Worm (Caenorhabditis elegans): Measurements from ENCODE around the gene F18A1.7.
A peak's percentile ranks its signal among the peaks of the same experiment; 100 is the strongest.

Gene F18A1.7

DNA sequence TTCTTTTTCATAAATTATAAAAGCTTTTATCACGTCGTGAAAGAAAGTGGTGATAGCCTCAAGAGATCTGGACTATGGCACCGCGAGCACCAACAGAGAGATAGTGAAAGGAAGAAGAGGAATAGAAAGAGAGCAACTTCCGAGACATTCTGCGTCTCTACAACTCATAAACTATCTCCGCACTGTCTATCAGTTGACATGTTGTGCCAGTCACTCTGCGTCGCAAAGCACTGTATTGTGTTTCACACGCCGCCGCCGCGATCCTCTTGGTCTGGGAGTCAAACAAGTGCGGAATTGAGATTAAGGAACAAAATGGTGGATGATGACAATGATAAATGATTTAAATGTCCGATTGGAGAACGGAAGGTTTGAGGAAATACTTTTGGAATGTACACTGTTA lies 40.1 kb downstream of the F18A1.7 start (continued):
- TF ChIP-seq ceh-62 (tag; optimal IDR thresholded peaks at IDR 0.05): no peak
- TF ChIP-seq aha-1 (tag): peak; percentile 77
- peak in 1 of 2 experiments; percentile 28 for TF ChIP-seq hif-1 (tag; optimal IDR thresholded peaks at IDR 0.05)
- TF ChIP-seq dve-1 (tag; optimal IDR thresholded peaks at IDR 0.05; ENCODE audit: insufficient read depth): peak; percentile 74
- peak in 1 of 2 experiments; percentile 25 for TF ChIP-seq daf-16 (GFP tag; optimal IDR thresholded peaks at IDR 0.05)
- peak; percentile 68 for TF ChIP-seq daf-16 (tag; optimal IDR thresholded peaks at IDR 0.05)
- TF ChIP-seq pha-4 (GFP tag; IDR thresholded peaks at IDR 0.05): no peak
- TF ChIP-seq pha-4 (tag; optimal IDR thresholded peaks at IDR 0.05): no peak
- TF ChIP-seq lin-1 (GFP tag; IDR thresholded peaks at IDR 0.05): 0 out of 2 replicates have a peak, but pooled peaks have one; percentile 40
- 0 out of 2 replicates have a peak, but pooled peaks have one; percentile 14 for TF ChIP-seq ceh-20 (GFP tag; IDR thresholded peaks at IDR 0.05)
- no peak for TF ChIP-seq set-16 (GFP tag; IDR thresholded peaks at IDR 0.05)
- TF ChIP-seq mes-2 (tag; optimal IDR thresholded peaks at IDR 0.05; ENCODE audit: poor library complexity, severe bottlenecking): peak; percentile 42
- TF ChIP-seq mxl-2 (GFP tag; conservative IDR thresholded peaks at IDR 0.05): no peak
- TF ChIP-seq nhr-48 (tag; optimal IDR thresholded peaks at IDR 0.05): peak; percentile 25
- TF ChIP-seq D1046.2 (GFP tag; IDR thresholded peaks at IDR 0.05): no peak
- no peak for TF ChIP-seq nhr-6 (tag; optimal IDR thresholded peaks at IDR 0.05)
- TF ChIP-seq lin-13 (GFP tag; optimal IDR thresholded peaks at IDR 0.05): no peak
- TF ChIP-seq unc-62 (GFP tag; optimal IDR thresholded peaks at IDR 0.05 in 1 of 2): peak in 1 of 2 experiments; percentile 96
- TF ChIP-seq unc-62 (tag; optimal IDR thresholded peaks at IDR 0.05): no peak
- 0 out of 2 replicates have a peak, but pooled peaks have one; percentile 42 for TF ChIP-seq T26A8.4 (GFP tag; IDR thresholded peaks at IDR 0.05)
- no peak for TF ChIP-seq fkh-10 (GFP tag; optimal IDR thresholded peaks at IDR 0.05)
- no peak for TF ChIP-seq zfp-2 (tag; optimal IDR thresholded peaks at IDR 0.05)
- TF ChIP-seq F44E2.7 (GFP tag; IDR thresholded peaks at IDR 0.05): no peak

DNA sequence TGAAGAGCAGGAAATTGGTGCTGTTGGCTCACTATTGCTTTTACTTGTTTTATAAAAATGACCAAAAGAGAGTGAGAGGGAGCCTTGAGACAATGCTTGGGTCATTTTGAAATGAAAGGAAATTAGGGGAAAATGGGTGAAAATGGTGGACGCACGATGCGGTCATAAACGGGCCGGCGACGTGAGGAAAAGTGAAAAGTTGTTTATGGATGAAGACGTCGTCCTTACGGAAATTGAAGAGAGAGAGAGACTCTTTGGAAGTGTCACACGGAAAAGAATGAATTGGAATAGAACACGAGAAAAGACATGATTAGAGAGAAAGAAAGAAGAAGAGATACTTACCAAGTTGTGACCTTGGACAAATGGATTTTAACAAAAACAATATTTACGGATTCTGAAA lies 42.0 kb downstream of the F18A1.7 start:
- no peak for TF ChIP-seq Y48G9A.11 (GFP tag; IDR thresholded peaks at IDR 0.05)
- TF ChIP-seq aly-2 (tag; optimal IDR thresholded peaks at IDR 0.05): no peak
- no peak for TF ChIP-seq unc-39 (tag; optimal IDR thresholded peaks at IDR 0.05)
- TF ChIP-seq mes-2 (tag; optimal IDR thresholded peaks at IDR 0.05; ENCODE audit: poor library complexity, severe bottlenecking): no peak
- TF ChIP-seq ceh-82 (tag; optimal IDR thresholded peaks at IDR 0.05): no peak
- TF ChIP-seq aha-1 (tag): peak; percentile 20
- TF ChIP-seq Y5F2A.4 (GFP tag; optimal IDR thresholded peaks at IDR 0.05): no peak
- TF ChIP-seq cey-2 (tag; optimal IDR thresholded peaks at IDR 0.05; ENCODE audit: borderline replicate concordance, insufficient read depth): no peak
- TF ChIP-seq unc-62 (GFP tag; optimal IDR thresholded peaks at IDR 0.05 in 1 of 2): peak in 1 of 2 experiments; percentile 70
- no peak for TF ChIP-seq unc-62 (tag; optimal IDR thresholded peaks at IDR 0.05)
- no peak for TF ChIP-seq arid-1 (GFP tag; conservative IDR thresholded peaks at IDR 0.05)
- TF ChIP-seq unc-130 (GFP tag; optimal IDR thresholded peaks at IDR 0.05): no peak
- no peak for TF ChIP-seq dmd-6 (GFP tag; IDR thresholded peaks at IDR 0.05)
- peak; percentile 57 for TF ChIP-seq hlh-30 (tag; optimal IDR thresholded peaks at IDR 0.05; ENCODE audit: insufficient read depth)
- no peak for TF ChIP-seq daf-12 (tag; optimal IDR thresholded peaks at IDR 0.05)
- no peak for TF ChIP-seq T26A8.4 (GFP tag; IDR thresholded peaks at IDR 0.05)
- no peak for TF ChIP-seq lsy-2 (tag; optimal IDR thresholded peaks at IDR 0.05)
- TF ChIP-seq mdl-1 (tag; optimal IDR thresholded peaks at IDR 0.05): peak in 1 of 2 experiments; percentile 19

ce11 chrII:7620413-7620812 lies 43.1 kb downstream of the F18A1.7 start, which contains the start of gene R07G3.8:
Gene R07G3.8, minus strand, starts transcription at chrII:7620513.
- TF ChIP-seq tag-97 (GFP tag; IDR thresholded peaks at IDR 0.05) (no peak), gei-8 (GFP tag; optimal IDR thresholded peaks at IDR 0.05) (no peak), cey-2 (tag; optimal IDR thresholded peaks at IDR 0.05; ENCODE audit: borderline replicate concordance, insufficient read depth) (no peak), mep-1 (tag; optimal IDR thresholded peaks at IDR 0.05) (no peak), lin-38 (GFP tag; IDR thresholded peaks at IDR 0.05) (no peak), fos-1 (tag; optimal IDR thresholded peaks at IDR 0.05) (no peak), ceh-44 (GFP tag; IDR thresholded peaks at IDR 0.05) (no peak), mes-2 (tag; optimal IDR thresholded peaks at IDR 0.05; ENCODE audit: poor library complexity, severe bottlenecking) (no peak), egl-43 (GFP tag; IDR thresholded peaks at IDR 0.05) (no peak), tra-1 (GFP tag; IDR thresholded peaks at IDR 0.05) (no peak), aha-1 (tag) (no peak), nhr-76 (tag; optimal IDR thresholded peaks at IDR 0.05) (no peak), rbr-2 (tag; optimal IDR thresholded peaks at IDR 0.05) (no peak), nhr-28 (tag; optimal IDR thresholded peaks at IDR 0.05) (no peak), pqm-1 (tag; optimal IDR thresholded peaks at IDR 0.05) (no peak)

Measured in whole organism, L4 larva.